2 worm cellular contexts compared by ENCODE assay signal in genomic region chrIII:8693322-8693721, ce11.
TF ChIP-seq lines count a peak whose summit lies in the region.

Gene B0303.7 (plus strand): TSS chrIII:8693622.

TF ChIP-seq in whole organism, L3 larva, 47 proteins besides CTCF, POLR2A, EP300 and RAD21:
- TF ChIP-seq pha-4 (tag; optimal IDR thresholded peaks at IDR 0.05; lab: Kevin White, UChicago) (peak; percentile 3), nhr-11 (tag; optimal IDR thresholded peaks at IDR 0.05; lab: Kevin White, UChicago) (no peak)

TF ChIP-seq in whole organism, L4 larva, 104 proteins besides CTCF, POLR2A, EP300 and RAD21:
- no peak for TF ChIP-seq nhr-237 (tag; optimal IDR thresholded peaks at IDR 0.05; lab: Kevin White, UChicago)
- peak; percentile 17 for TF ChIP-seq ama-1 (optimal IDR thresholded peaks at IDR 0.05; lab: Kevin White, UChicago)

Comparison
In these comparisons a context has a peak if more than half of its experiments do, and no peak if none do; other contexts are left out.
1. Of the 28 proteins assayed by ChIP-seq in both whole organism, L4 larva and whole organism, L3 larva: peak only in whole organism, L4 larva: ama-1; only in whole organism, L3 larva: pha-4; in both: none; in neither: 26.